Worm (Caenorhabditis elegans): ENCODE data around the gene Y51A2D.1.

ce11 chrV:18533606-18534005 lies 24.9 kb downstream of the Y51A2D.1 start, which contains the start of gene ints-5:
- no peak for TF ChIP-seq nhr-77 (tag; optimal IDR thresholded peaks at IDR 0.05)
- no peak for TF ChIP-seq sem-4 (tag; optimal IDR thresholded peaks at IDR 0.05)
